Fruit fly (Drosophila melanogaster): Measurements from ENCODE around the gene Uxt.

dm6 chr2L:15274292-15274691 is 17.9 kb downstream of the Uxt start:
- TF ChIP-seq psq (optimal IDR thresholded peaks at IDR 0.05) (no peak), CG8478 (optimal IDR thresholded peaks at IDR 0.05) (no peak), usp (GFP tag; optimal IDR thresholded peaks at IDR 0.05) (no peak), Dll (optimal IDR thresholded peaks at IDR 0.05) (no peak), pan (optimal IDR thresholded peaks at IDR 0.05) (no peak), EcR (GFP tag; optimal IDR thresholded peaks at IDR 0.05) (no peak)

Measured in whole organism.